In genomic region chr3R:23112680-23113362, dm6 we compare ENCODE assay signal across 1 fruit fly cellular context.
TF ChIP-seq lines count a peak whose summit lies in the region.

Gene Cow (minus strand): TSS chr3R:23112730.

TF ChIP-seq in whole organism, embryonic, 481 proteins besides CTCF, POLR2A, EP300 and RAD21 (continued from another document):
- TF ChIP-seq Camta (GFP tag; optimal IDR thresholded peaks at IDR 0.05; lab: Kevin White, UChicago) (peak; percentile 24), H2.0 (GFP tag; IDR thresholded peaks at IDR 0.05; lab: Robert Waterston, UW) (peak; percentile 35; the same call in 1 of the 2 replicates), CG31388 (GFP tag; optimal IDR thresholded peaks at IDR 0.05; lab: Kevin White, UChicago) (no peak), z (GFP tag; IDR thresholded peaks at IDR 0.05; lab: Robert Waterston, UW) (no peak), CG2678 (tag; optimal IDR thresholded peaks at IDR 0.05; lab: Kevin White, UChicago) (peak; percentile 81), Dref (GFP tag; IDR thresholded peaks at IDR 0.05; lab: Robert Waterston, UW) (no peak)
